Fruit fly (Drosophila melanogaster) whole organism, prepupa: ENCODE measurements around the gene elB.
A peak's percentile ranks its signal among the peaks of the same experiment; 100 is the strongest.

Experiments
- Blimp-1 ChIP-seq: fragments of 200-800 bp; sonication (Bioruptor generic); optimal IDR thresholded peaks from 3 replicates; lab custom pipeline; 2017; ENCODE audit warnings: missing biosample characterization, missing genetic modification characterization, mild to moderate bottlenecking, moderate library complexity, missing genetic modification reagents
- CG10631 ChIP-seq: fragments of 200-800 bp; sonication (Bioruptor generic); optimal IDR thresholded peaks from 2 replicates; lab custom pipeline; 2016; ENCODE audit warnings: missing biosample characterization, missing genetic modification characterization
- CG10669 ChIP-seq: fragments of 200-800 bp; sonication (Bioruptor generic); optimal IDR thresholded peaks from 3 replicates; lab custom pipeline; 2018; ENCODE audit warnings: missing biosample characterization, mild to moderate bottlenecking, missing genetic modification characterization, moderate library complexity
- CG11294 ChIP-seq: fragments of 200-800 bp; sonication (Bioruptor generic); IDR thresholded peaks from 2 replicates; pipeline ENCODE4 v1.3.6; 2022; ENCODE audit warnings: missing biosample characterization, missing genetic modification characterization
- CG11762 ChIP-seq: fragments of 200-800 bp; sonication (Bioruptor generic); optimal IDR thresholded peaks from 3 replicates; lab custom pipeline; 2016; ENCODE audit warnings: missing biosample characterization, missing genetic modification characterization; ENCODE audit not compliant: insufficient read depth
- CG11902 ChIP-seq: fragments of 200-800 bp; sonication (Bioruptor generic); optimal IDR thresholded peaks from 3 replicates; lab custom pipeline; 2016; ENCODE audit warnings: missing biosample characterization, missing genetic modification characterization
- CG15336 ChIP-seq: fragments of 200-800 bp; sonication (Bioruptor generic); IDR thresholded peaks from 2 replicates; pipeline ENCODE4 v1.3.6; 2022; ENCODE audit warnings: missing biosample characterization, missing genetic modification characterization
- CG1621 ChIP-seq: fragments of 200-800 bp; sonication (Bioruptor generic); optimal IDR thresholded peaks from 3 replicates; lab custom pipeline; 2018; ENCODE audit warnings: missing biosample characterization, mild to moderate bottlenecking, missing genetic modification characterization
- CG3032 ChIP-seq: fragments of 200-800 bp; optimal IDR thresholded peaks from 2 replicates; lab custom pipeline; 2019; ENCODE audit warnings: missing biosample characterization, mild to moderate bottlenecking, missing genetic modification characterization, moderate library complexity
- CG31627 ChIP-seq: fragments of 200-800 bp; sonication (Bioruptor generic); optimal IDR thresholded peaks from 3 replicates; lab custom pipeline; 2016; ENCODE audit warnings: missing biosample characterization, missing genetic modification characterization
- CG32006 ChIP-seq: fragments of 200-800 bp; sonication (Bioruptor generic); optimal IDR thresholded peaks from 3 replicates; lab custom pipeline; 2017; ENCODE audit warnings: missing biosample characterization, mild to moderate bottlenecking, missing genetic modification characterization
- CG3919 ChIP-seq: fragments of 200-800 bp; sonication (Bioruptor generic); optimal IDR thresholded peaks from 3 replicates; lab custom pipeline; 2016; ENCODE audit warnings: missing biosample characterization, missing genetic modification characterization
- CG4318 ChIP-seq: fragments of 200-800 bp; sonication (Bioruptor generic); optimal IDR thresholded peaks from 3 replicates; lab custom pipeline; 2017; ENCODE audit warnings: missing biosample characterization, mild to moderate bottlenecking, missing genetic modification characterization
- CG6163 ChIP-seq: fragments of 200-800 bp; sonication (Bioruptor generic); IDR thresholded peaks from 3 replicates; pipeline ENCODE4 v1.3.6; 2022; ENCODE audit warnings: missing biosample characterization, missing genetic modification characterization
- CG6276 ChIP-seq: fragments of 200-800 bp; sonication (Bioruptor generic); optimal IDR thresholded peaks from 2 replicates; lab custom pipeline; 2017; ENCODE audit warnings: missing biosample characterization, mild to moderate bottlenecking, missing genetic modification characterization
- CG6792 ChIP-seq: fragments of 200-800 bp; sonication (Bioruptor generic); optimal IDR thresholded peaks from 3 replicates; lab custom pipeline; 2016; ENCODE audit warnings: missing biosample characterization, missing genetic modification characterization
- CG6808 ChIP-seq: fragments of 200-800 bp; sonication (Bioruptor generic); optimal IDR thresholded peaks from 3 replicates; lab custom pipeline; 2017; ENCODE audit warnings: missing biosample characterization, missing genetic modification characterization, mild to moderate bottlenecking, moderate library complexity, missing genetic modification reagents
- CG6854 ChIP-seq: fragments of 200-800 bp; sonication (Bioruptor generic); optimal IDR thresholded peaks from 2 replicates; lab custom pipeline; 2017; ENCODE audit warnings: missing biosample characterization, mild to moderate bottlenecking, missing genetic modification characterization
- CG8119 ChIP-seq: fragments of 200-800 bp; sonication (Bioruptor generic); IDR thresholded peaks from 3 replicates; pipeline ENCODE4 v1.3.6; 2022; ENCODE audit warnings: missing biosample characterization, missing genetic modification characterization
- CG8319 ChIP-seq: fragments of 200-800 bp; sonication (Bioruptor generic); optimal IDR thresholded peaks from 3 replicates; lab custom pipeline; 2016; ENCODE audit warnings: missing biosample characterization, missing genetic modification characterization
- CG8632 ChIP-seq: fragments of 200-800 bp; sonication (Bioruptor generic); optimal IDR thresholded peaks from 3 replicates; lab custom pipeline; 2016; ENCODE audit warnings: missing biosample characterization, missing genetic modification characterization
- Eip75B ChIP-seq: fragments of 200-800 bp; sonication (Bioruptor generic); optimal IDR thresholded peaks from 3 replicates; lab custom pipeline; 2016; ENCODE audit warnings: missing biosample characterization, missing genetic modification characterization
- Eip78C ChIP-seq: fragments of 200-800 bp; sonication (Bioruptor generic); peaks from one replicate; lab custom pipeline; 2016; ENCODE audit warnings: missing biosample characterization, missing genetic modification characterization
- Eip93F ChIP-seq: fragments of 200-800 bp; sonication (Bioruptor generic); optimal IDR thresholded peaks from 2 replicates; lab custom pipeline; 2016; ENCODE audit warnings: missing biosample characterization, mild to moderate bottlenecking, missing genetic modification characterization
- Ets21C ChIP-seq: fragments of 200-800 bp; sonication (Bioruptor generic); optimal IDR thresholded peaks from 3 replicates; lab custom pipeline; 2016; ENCODE audit warnings: missing biosample characterization, missing genetic modification characterization
- Ets96B ChIP-seq: fragments of 200-800 bp; optimal IDR thresholded peaks from 2 replicates; lab custom pipeline; 2019; ENCODE audit warnings: missing biosample characterization, mild to moderate bottlenecking, missing genetic modification characterization, moderate library complexity
- Gug ChIP-seq: fragments of 200-800 bp; sonication (Bioruptor generic); IDR thresholded peaks from 2 replicates; pipeline ENCODE4 v1.3.6; 2022; ENCODE audit warnings: missing biosample characterization, missing genetic modification characterization
- Hr38 ChIP-seq: sonication (Bioruptor generic); optimal IDR thresholded peaks from 2 replicates; lab custom pipeline; 2016; ENCODE audit warnings: missing biosample characterization, missing genetic modification characterization
- Hr39 ChIP-seq: fragments of 200-800 bp; sonication (Bioruptor generic); optimal IDR thresholded peaks from 2 replicates; lab custom pipeline; 2016; ENCODE audit warnings: missing biosample characterization, missing genetic modification characterization
- Hr4 ChIP-seq: fragments of 200-800 bp; sonication (Bioruptor generic); optimal IDR thresholded peaks from 3 replicates; lab custom pipeline; 2016; ENCODE audit warnings: missing biosample characterization, missing genetic modification characterization
- Met ChIP-seq: fragments of 200-800 bp; sonication (Bioruptor generic); optimal IDR thresholded peaks from 3 replicates; lab custom pipeline; 2016; ENCODE audit warnings: missing biosample characterization, missing genetic modification characterization
- OdsH ChIP-seq: fragments of 200-800 bp; sonication (Bioruptor generic); optimal IDR thresholded peaks from 3 replicates; lab custom pipeline; 2016; ENCODE audit warnings: missing biosample characterization, missing genetic modification characterization
- Smox ChIP-seq: fragments of 200-800 bp; sonication (Bioruptor generic); optimal IDR thresholded peaks from 3 replicates; lab custom pipeline; 2016; ENCODE audit warnings: missing biosample characterization, missing genetic modification characterization
- achi ChIP-seq: fragments of 200-800 bp; sonication (Bioruptor generic); optimal IDR thresholded peaks from 3 replicates; lab custom pipeline; 2016; ENCODE audit warnings: missing biosample characterization, missing genetic modification characterization
- acj6 ChIP-seq: fragments of 200-800 bp; sonication (Bioruptor generic); optimal IDR thresholded peaks from 3 replicates; lab custom pipeline; 2016; ENCODE audit warnings: missing biosample characterization, missing genetic modification characterization
- cyc ChIP-seq: fragments of 200-800 bp; sonication (Bioruptor generic); optimal IDR thresholded peaks from 3 replicates; lab custom pipeline; 2016; ENCODE audit warnings: missing biosample characterization, missing genetic modification characterization
- dsx ChIP-seq: fragments of 200-800 bp; optimal IDR thresholded peaks from 3 replicates; lab custom pipeline; 2019; ENCODE audit warnings: missing biosample characterization, mild to moderate bottlenecking, missing genetic modification characterization, moderate library complexity; ENCODE audit not compliant: poor library complexity, severe bottlenecking
- eg ChIP-seq: fragments of 200-800 bp; sonication (Bioruptor generic); IDR thresholded peaks from 3 replicates; pipeline ENCODE4 v1.3.6; 2022; ENCODE audit warnings: missing biosample characterization, missing genetic modification characterization
- esn ChIP-seq: fragments of 200-800 bp; sonication (Bioruptor generic); optimal IDR thresholded peaks from 2 replicates; lab custom pipeline; 2016; ENCODE audit warnings: missing biosample characterization, mild to moderate bottlenecking, missing genetic modification characterization, moderate library complexity
- fd59A ChIP-seq: fragments of 200-800 bp; sonication (Bioruptor generic); optimal IDR thresholded peaks from 2 replicates; lab custom pipeline; 2017; ENCODE audit warnings: missing biosample characterization, mild to moderate bottlenecking, missing genetic modification characterization, missing genetic modification reagents
- lz ChIP-seq: fragments of 200-800 bp; sonication (Bioruptor generic); optimal IDR thresholded peaks from 3 replicates; lab custom pipeline; 2016; ENCODE audit warnings: missing biosample characterization, missing genetic modification characterization
- net ChIP-seq: fragments of 200-800 bp; sonication (Bioruptor generic); optimal IDR thresholded peaks from 3 replicates; lab custom pipeline; 2016; ENCODE audit warnings: missing biosample characterization, missing genetic modification characterization
- pdm3 ChIP-seq: fragments of 200-800 bp; sonication (Bioruptor generic); optimal IDR thresholded peaks from 3 replicates; lab custom pipeline; 2016; ENCODE audit warnings: missing biosample characterization, missing genetic modification characterization
- salr ChIP-seq, 2 experiments: fragments of 200-800 bp; sonication (Bioruptor generic); optimal IDR thresholded peaks; 3 replicates each; lab custom pipeline; 2016 to 2018; ENCODE audit warnings: missing biosample characterization in 2 of 2, missing genetic modification characterization in 2 of 2, mild to moderate bottlenecking in 1 of 2
- spab ChIP-seq: fragments of 200-800 bp; sonication (Bioruptor generic); optimal IDR thresholded peaks from 2 replicates; lab custom pipeline; 2017; ENCODE audit warnings: missing biosample characterization, mild to moderate bottlenecking, missing genetic modification characterization, missing genetic modification reagents
- ss ChIP-seq, 2 experiments: fragments of 200-800 bp; sonication (Bioruptor generic); optimal IDR thresholded peaks; 2 replicates in 1 of 2; 3 replicates in 1 of 2; lab custom pipeline; 2017 to 2018; ENCODE audit warnings: mild to moderate bottlenecking in 2 of 2, missing biosample characterization in 2 of 2, missing genetic modification characterization in 2 of 2, moderate library complexity in 1 of 2
- svp ChIP-seq: fragments of 200-800 bp; sonication (Bioruptor generic); peaks from one replicate; lab custom pipeline; 2016; ENCODE audit warnings: missing biosample characterization, missing genetic modification characterization
- topi ChIP-seq: fragments of 200-800 bp; sonication (Bioruptor generic); optimal IDR thresholded peaks from 3 replicates; lab custom pipeline; 2016; ENCODE audit warnings: missing biosample characterization, missing genetic modification characterization

elB gene

dm6 chr2L:14400676-14401075 lies 8.7 kb downstream of the elB start:
- TF ChIP-seq ss (GFP tag; optimal IDR thresholded peaks at IDR 0.05; lab: Kevin White, UChicago), result peak in 1 of 2 experiments; percentile 0
- TF ChIP-seq achi (GFP tag; lab: Kevin White, UChicago), result peak; percentile 2
- TF ChIP-seq pdm3, result peak; percentile 14
- TF ChIP-seq Blimp-1 (GFP tag; lab: Kevin White, UChicago), result peak; percentile 1
- TF ChIP-seq spab (GFP tag; lab: Kevin White, UChicago), result peak; percentile 23
- TF ChIP-seq Ets21C, result peak; percentile 25
- 0 out of 3 replicates have a peak, but pooled peaks have one; percentile 24 for TF ChIP-seq CG8119 (GFP tag; lab: Robert Waterston, UW)
- peak; percentile 10 for TF ChIP-seq CG8632 (GFP tag; lab: Kevin White, UChicago)
- peak; percentile 31 for TF ChIP-seq cyc
- TF ChIP-seq acj6 (GFP tag; lab: Kevin White, UChicago), result peak; percentile 19
- TF ChIP-seq lz (GFP tag; lab: Kevin White, UChicago), result peak; percentile 57
- 0 out of 2 replicates have a peak, but pooled peaks have one; percentile 18 for TF ChIP-seq CG15336 (GFP tag; lab: Robert Waterston, UW)
- peak; percentile 16 for TF ChIP-seq esn (GFP tag; lab: Kevin White, UChicago)
- peak; percentile 51 for TF ChIP-seq CG10669
- no peak for TF ChIP-seq Eip93F
- TF ChIP-seq dsx (GFP tag; lab: Kevin White, UChicago), result peak; percentile 8
- TF ChIP-seq CG6792, result no peak
- TF ChIP-seq CG11902, result no peak
- no peak for TF ChIP-seq CG11294 (GFP tag; lab: Robert Waterston, UW)
- peak; percentile 83 for TF ChIP-seq Eip78C (GFP tag; lab: Kevin White, UChicago)
- TF ChIP-seq CG3919, result peak; percentile 11
- no peak for TF ChIP-seq CG4318 (GFP tag; lab: Kevin White, UChicago)
- TF ChIP-seq OdsH (GFP tag; lab: Kevin White, UChicago), result peak; percentile 27
- no peak for TF ChIP-seq CG8319 (GFP tag; lab: Kevin White, UChicago)
- TF ChIP-seq Hr38, result no peak
- peak; percentile 52 for TF ChIP-seq CG31627 (GFP tag; lab: Kevin White, UChicago)
- TF ChIP-seq Ets96B, result peak; percentile 22
- TF ChIP-seq CG6163 (GFP tag; lab: Robert Waterston, UW), result no peak
- TF ChIP-seq CG32006 (GFP tag; lab: Kevin White, UChicago), result peak; percentile 25
- TF ChIP-seq salr (GFP tag; optimal IDR thresholded peaks at IDR 0.05; lab: Kevin White, UChicago), result no peak
- TF ChIP-seq Smox (GFP tag; lab: Kevin White, UChicago), result peak; percentile 2
- 0 out of 2 replicates have a peak, but pooled peaks have one; percentile 10 for TF ChIP-seq Gug (GFP tag; lab: Robert Waterston, UW)
- peak; percentile 49 for TF ChIP-seq CG3032 (tag; lab: Kevin White, UChicago)
- TF ChIP-seq Met (GFP tag; lab: Kevin White, UChicago), result peak; percentile 53
- no peak for TF ChIP-seq CG1621 (tag; lab: Kevin White, UChicago)
- no peak for TF ChIP-seq CG6276 (GFP tag; lab: Kevin White, UChicago)
- TF ChIP-seq CG6854 (GFP tag; lab: Kevin White, UChicago), result no peak
- peak; percentile 23 for TF ChIP-seq Eip75B (GFP tag; lab: Kevin White, UChicago)
- peak; percentile 26 for TF ChIP-seq CG11762 (GFP tag; lab: Kevin White, UChicago)
- TF ChIP-seq svp (GFP tag; lab: Kevin White, UChicago), result peak; percentile 64
- 0 out of 3 replicates have a peak, but pooled peaks have one; percentile 26 for TF ChIP-seq eg (GFP tag; lab: Robert Waterston, UW)
- TF ChIP-seq topi (GFP tag; lab: Kevin White, UChicago), result peak; percentile 59
- peak; percentile 8 for TF ChIP-seq net (GFP tag; lab: Kevin White, UChicago)
- peak; percentile 37 for TF ChIP-seq Hr39 (GFP tag; lab: Kevin White, UChicago)
- no peak for TF ChIP-seq fd59A
- TF ChIP-seq CG10631 (GFP tag; lab: Kevin White, UChicago), result peak; percentile 34
- TF ChIP-seq Hr4 (GFP tag; lab: Kevin White, UChicago), result peak; percentile 39
- TF ChIP-seq CG6808 (GFP tag; lab: Kevin White, UChicago), result peak; percentile 26
